Fruit fly (Drosophila melanogaster) whole organism, pupa: ENCODE data around the gene Vinc.

Experiments
- CG12605 ChIP-seq: fragments of 200-800 bp; sonication (Bioruptor generic); IDR thresholded peaks from 2 replicates; pipeline ENCODE4 v1.3.6; 2022; ENCODE audit warnings: missing biosample characterization, missing genetic modification characterization
- CG17806 ChIP-seq: fragments of 200-800 bp; sonication (Bioruptor generic); optimal IDR thresholded peaks from 2 replicates; lab custom pipeline; 2018; ENCODE audit warnings: missing biosample characterization, mild to moderate bottlenecking, missing genetic modification characterization, moderate library complexity
- EcR ChIP-seq: fragments of 200-800 bp; sonication (Bioruptor generic); optimal IDR thresholded peaks from 3 replicates; lab custom pipeline; 2019; ENCODE audit warnings: missing biosample characterization, missing genetic modification characterization, mild to moderate bottlenecking, moderate library complexity, missing genetic modification reagents
- Ets98B ChIP-seq: fragments of 200-800 bp; sonication (Bioruptor generic); IDR thresholded peaks from 2 replicates; pipeline ENCODE4 v1.3.6; 2022; ENCODE audit warnings: missing biosample characterization, missing genetic modification characterization
- gl ChIP-seq: fragments of 200-800 bp; sonication (Bioruptor generic); optimal IDR thresholded peaks from 2 replicates; lab custom pipeline; 2018; ENCODE audit warnings: missing biosample characterization, mild to moderate bottlenecking, missing genetic modification characterization

DNA sequence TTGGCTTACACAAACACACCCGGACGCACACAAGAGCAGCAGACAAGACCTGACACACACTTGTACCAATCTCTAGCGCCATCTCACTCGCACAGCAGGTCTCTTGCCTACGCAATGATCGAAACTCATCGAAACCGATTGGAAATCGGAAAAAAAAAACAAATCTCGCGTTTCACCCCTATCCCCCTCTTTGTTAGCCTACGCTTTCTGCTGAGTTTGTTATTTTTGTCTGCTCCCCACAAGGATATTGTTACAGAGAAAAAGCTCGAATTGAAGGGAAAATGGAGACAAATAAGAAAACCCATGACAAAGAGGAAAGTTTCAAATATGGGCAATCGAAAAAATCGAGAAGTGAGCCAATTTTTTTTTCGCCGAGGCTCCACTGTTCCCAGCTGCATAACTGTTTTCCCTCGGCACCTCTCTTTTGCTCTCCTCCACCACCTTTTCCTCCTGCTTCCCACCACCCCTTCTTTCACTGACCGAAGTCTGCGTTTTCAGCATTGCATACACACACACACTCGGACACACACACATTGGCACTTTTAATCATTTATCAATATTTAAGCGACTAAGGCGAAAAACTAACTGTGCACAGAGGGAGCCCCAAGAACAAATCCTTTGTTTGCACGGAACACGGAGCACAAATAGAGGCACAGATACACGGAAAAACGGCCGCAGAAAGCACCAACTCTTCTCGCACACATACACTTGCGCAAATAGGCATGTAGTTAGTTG is 47.6 kb upstream of the Vinc start:
- TF ChIP-seq Ets98B (GFP tag; lab: Robert Waterston, UW) = peak; percentile 50
- no peak for TF ChIP-seq EcR (GFP tag; lab: Kevin White, UChicago)
- no peak for TF ChIP-seq gl
- no peak for TF ChIP-seq CG12605 (GFP tag; lab: Robert Waterston, UW)
- peak; percentile 24 for TF ChIP-seq CG17806
